Worm (Caenorhabditis elegans) whole organism, late embryonic: ENCODE results near the gene folr-1.

ENCODE experiments used
- ama-1 ChIP-seq: fragments of 150-350 bp; optimal IDR thresholded peaks from 2 replicates; lab custom pipeline; 2014
- hlh-8 ChIP-seq: sonication (generic microtip); optimal IDR thresholded peaks from 2 replicates; lab custom pipeline; 2016; ENCODE audit warnings: missing genotype, missing genetic modification characterization, missing compliant biosample characterization
- mec-3 ChIP-seq: sonication (generic microtip); optimal IDR thresholded peaks from 2 replicates; lab custom pipeline; 2016; ENCODE audit warnings: borderline replicate concordance, missing genetic modification characterization, missing compliant biosample characterization
- pax-1 ChIP-seq: fragments of 150-350 bp; optimal IDR thresholded peaks from 2 replicates; lab custom pipeline; 2014; ENCODE audit warnings: missing biosample characterization, missing genetic modification characterization
- pha-2 ChIP-seq: sonication (generic microtip); optimal IDR thresholded peaks from 2 replicates; lab custom pipeline; 2017; ENCODE audit warnings: mild to moderate bottlenecking, missing genetic modification characterization, missing compliant biosample characterization
- tbx-7 ChIP-seq: sonication (generic microtip); optimal IDR thresholded peaks from 2 replicates; lab custom pipeline; 2016; ENCODE audit warnings: missing genotype, missing genetic modification characterization, missing compliant biosample characterization
- unc-55 ChIP-seq: sonication (generic microtip); optimal IDR thresholded peaks from 2 replicates; lab custom pipeline; 2017; ENCODE audit warnings: missing biosample characterization, missing genetic modification reagents, missing genetic modification characterization
- ztf-16 ChIP-seq: sonication (generic microtip); optimal IDR thresholded peaks from 2 replicates; lab custom pipeline; 2017; ENCODE audit warnings: missing genetic modification characterization, missing compliant biosample characterization

- TF ChIP-seq unc-55 (GFP tag; lab: Kevin White, UChicago) (no peak), pha-2 (tag; lab: Kevin White, UChicago) (no peak), mec-3 (tag; lab: Kevin White, UChicago) (no peak), tbx-7 (tag; lab: Kevin White, UChicago) (no peak), pax-1 (tag; lab: Kevin White, UChicago) (no peak), ztf-16 (tag; lab: Kevin White, UChicago) (no peak), ama-1 (no peak), hlh-8 (tag; lab: Kevin White, UChicago) (no peak)
Observed at ce11 chrX:9869522-9869921, 49.6 kb upstream of the folr-1 start, which contains the start of gene R07B1.13.
